Worm (Caenorhabditis elegans): ENCODE data around the gene spp-21.

spp-21 gene

DNA sequence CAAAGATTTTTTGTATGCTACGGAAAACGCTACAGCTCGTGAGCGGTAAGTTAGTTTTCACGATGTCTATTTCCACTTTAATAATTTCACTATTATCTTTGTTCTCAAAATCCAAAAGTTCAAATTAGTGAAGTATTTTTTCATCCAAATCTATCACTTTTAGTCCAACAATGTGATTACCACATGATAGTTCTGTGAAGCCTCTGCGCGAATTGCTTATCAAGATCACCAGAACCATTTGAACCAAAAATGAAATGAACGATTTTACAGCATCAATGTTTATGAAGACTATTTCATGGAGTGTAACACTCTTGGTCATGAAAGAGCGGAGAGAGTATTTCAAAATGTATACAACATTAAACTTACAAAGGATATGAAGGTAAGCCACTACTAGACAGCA lies 44.5 kb downstream of the spp-21 start:
- no peak for TF ChIP-seq unc-62 (GFP tag; optimal IDR thresholded peaks at IDR 0.05)

DNA sequence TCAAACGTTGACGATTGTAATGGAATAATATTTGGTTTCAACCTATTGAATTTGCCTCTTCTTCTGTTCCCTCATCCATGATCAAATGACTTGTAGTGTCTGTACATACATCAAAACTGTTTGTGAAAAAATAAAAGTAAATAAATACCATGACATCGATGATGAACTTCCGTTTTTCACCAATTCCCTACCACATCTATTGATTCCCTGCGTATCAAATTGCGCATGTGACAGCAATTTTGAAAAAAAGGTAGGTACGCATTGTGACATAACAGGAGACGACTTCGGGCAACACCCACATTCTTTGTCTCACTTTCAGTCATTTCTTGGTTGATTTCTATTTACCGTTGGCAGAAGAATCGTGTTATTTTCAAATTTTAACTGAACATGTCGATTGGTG lies 46.5 kb downstream of the spp-21 start, which contains the start of gene C35C5.9:
C35C5.9 (plus strand) TSS at position 161 of the 400 bp plus-strand sequence.
- TF ChIP-seq unc-62 (GFP tag; optimal IDR thresholded peaks at IDR 0.05), result no peak

DNA sequence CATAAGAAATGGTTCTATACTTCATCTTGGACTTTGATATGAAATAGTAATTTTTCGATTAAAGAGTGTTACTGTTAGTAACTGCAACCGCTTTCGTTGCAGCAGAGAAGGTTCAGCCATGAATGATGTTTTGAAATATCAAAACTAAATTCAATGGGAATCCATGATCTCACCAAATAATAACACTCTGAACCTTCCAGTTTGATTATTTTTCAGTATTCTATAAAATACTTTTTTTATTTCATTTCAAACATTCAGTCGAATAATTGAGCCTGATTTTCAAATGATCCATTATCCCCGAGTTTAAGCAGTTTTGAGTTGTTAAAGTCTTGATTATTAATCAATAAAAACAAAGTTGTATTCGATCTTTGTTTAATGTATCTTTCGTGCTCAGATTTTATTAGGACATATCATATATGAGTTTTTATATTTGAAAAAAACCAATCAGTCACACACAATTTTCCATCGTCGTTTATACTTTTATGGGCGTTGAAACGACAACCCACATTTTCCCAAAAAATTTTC lies 47.4 kb downstream of the spp-21 start, which contains the start of gene gcp-2.2:
gcp-2.2 (plus strand) TSS at position 475 of the 525 bp plus-strand sequence.
- TF ChIP-seq unc-62 (GFP tag; optimal IDR thresholded peaks at IDR 0.05), result no peak
